Worm (Caenorhabditis elegans): ENCODE measurements around the gene sra-1.

- TF ChIP-seq ztf-23 (GFP tag; IDR thresholded peaks at IDR 0.05) (no peak), T22C8.4 (GFP tag; IDR thresholded peaks at IDR 0.05) (no peak), med-1 (GFP tag; optimal IDR thresholded peaks at IDR 0.05; ENCODE audit: insufficient read depth) (no peak), cog-1 (tag; optimal IDR thresholded peaks at IDR 0.05) (no peak), flt-1 (GFP tag; IDR thresholded peaks at IDR 0.05) (no peak)
Measured at ce11 chrII:9485081-9485730, 36.3 kb downstream of the sra-1 start.

All from whole organism, midembryonic.